Worm (Caenorhabditis elegans) whole organism, mixed stage, embryonic: ENCODE measurements around the gene C08E3.1.

Source experiments
- bed-3 ChIP-seq: fragments of 200-800 bp; sonication (Bioruptor generic); optimal IDR thresholded peaks from 3 replicates; lab custom pipeline; 2018; ENCODE audit warnings: mild to moderate bottlenecking, missing genetic modification characterization, moderate library complexity, missing compliant biosample characterization
- blmp-1 ChIP-seq: fragments of 150-350 bp; optimal IDR thresholded peaks from 2 replicates; lab custom pipeline; 2014; ENCODE audit warnings: missing biosample characterization, missing genetic modification characterization
- ceh-43 ChIP-seq: fragments of 200-800 bp; sonication (Bioruptor generic); optimal IDR thresholded peaks from 2 replicates; lab custom pipeline; 2018; ENCODE audit warnings: mild to moderate bottlenecking, missing genetic modification characterization, moderate library complexity, missing compliant biosample characterization
- elt-3 ChIP-seq: fragments of 150-350 bp; optimal IDR thresholded peaks from 2 replicates; lab custom pipeline; 2014; ENCODE audit warnings: missing biosample characterization, missing genetic modification characterization
- lin-13 ChIP-seq: fragments of 150-350 bp; optimal IDR thresholded peaks from 2 replicates; lab custom pipeline; 2014; ENCODE audit warnings: missing biosample characterization, missing genetic modification characterization
- nhr-2 ChIP-seq: fragments of 150-350 bp; optimal IDR thresholded peaks from 2 replicates; lab custom pipeline; 2014; ENCODE audit warnings: missing biosample characterization, missing genetic modification characterization
- nhr-28 ChIP-seq: fragments of 150-350 bp; optimal IDR thresholded peaks from 2 replicates; lab custom pipeline; 2014; ENCODE audit warnings: missing biosample characterization, missing genetic modification characterization
- pha-4 ChIP-seq: fragments of 150-350 bp; optimal IDR thresholded peaks from 2 replicates; lab custom pipeline; 2018; ENCODE audit warnings: missing biosample characterization, missing genetic modification reagents, missing genetic modification characterization
- sptf-1 ChIP-seq: sonication (generic microtip); optimal IDR thresholded peaks from 2 replicates; lab custom pipeline; 2017; ENCODE audit warnings: mild to moderate bottlenecking, missing genetic modification characterization, moderate library complexity, missing compliant biosample characterization
- unc-62 ChIP-seq: fragments of 150-350 bp; optimal IDR thresholded peaks from 2 replicates; lab custom pipeline; 2014; ENCODE audit warnings: missing biosample characterization, missing genetic modification reagents, missing genetic modification characterization
- ztf-11 ChIP-seq: fragments of 150-350 bp; optimal IDR thresholded peaks from 2 replicates; lab custom pipeline; 2014; ENCODE audit warnings: missing biosample characterization, missing genetic modification characterization

DNA sequence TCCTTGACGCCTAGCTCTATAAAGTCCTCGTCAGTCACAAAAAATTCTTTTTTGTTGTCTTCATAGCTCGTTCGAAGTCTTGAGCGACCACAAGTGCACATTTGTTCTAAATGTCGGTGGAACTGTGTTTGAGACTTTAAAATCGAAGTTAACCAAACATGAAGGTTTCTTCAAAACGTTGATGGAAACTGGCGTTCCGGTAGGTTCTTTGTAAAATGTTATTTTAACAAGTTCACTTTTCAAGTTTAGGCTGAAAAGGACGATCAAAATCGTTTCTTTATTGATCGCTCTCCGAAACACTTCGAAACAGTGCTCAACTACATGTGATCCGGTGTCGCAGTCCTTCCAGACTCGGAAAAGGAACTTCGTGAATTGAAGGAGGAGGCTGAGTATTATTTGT lies 9.0 kb upstream of the C08E3.1 start, which contains the start of gene fbxa-160:
- TF ChIP-seq nhr-2 (tag; lab: Kevin White, UChicago) (no peak), elt-3 (tag; lab: Kevin White, UChicago) (no peak), ztf-11 (tag; lab: Kevin White, UChicago) (no peak), bed-3 (GFP tag; lab: Kevin White, UChicago) (no peak), sptf-1 (tag; lab: Kevin White, UChicago) (no peak), nhr-28 (no peak), ceh-43 (GFP tag; lab: Kevin White, UChicago) (no peak), pha-4 (tag; lab: Kevin White, UChicago) (no peak), blmp-1 (tag; lab: Kevin White, UChicago) (no peak), unc-62 (GFP tag; lab: Kevin White, UChicago) (no peak), lin-13 (tag; lab: Kevin White, UChicago) (no peak)
